Fruit fly (Drosophila melanogaster): Measurements from ENCODE around the gene S6KL.

DNA sequence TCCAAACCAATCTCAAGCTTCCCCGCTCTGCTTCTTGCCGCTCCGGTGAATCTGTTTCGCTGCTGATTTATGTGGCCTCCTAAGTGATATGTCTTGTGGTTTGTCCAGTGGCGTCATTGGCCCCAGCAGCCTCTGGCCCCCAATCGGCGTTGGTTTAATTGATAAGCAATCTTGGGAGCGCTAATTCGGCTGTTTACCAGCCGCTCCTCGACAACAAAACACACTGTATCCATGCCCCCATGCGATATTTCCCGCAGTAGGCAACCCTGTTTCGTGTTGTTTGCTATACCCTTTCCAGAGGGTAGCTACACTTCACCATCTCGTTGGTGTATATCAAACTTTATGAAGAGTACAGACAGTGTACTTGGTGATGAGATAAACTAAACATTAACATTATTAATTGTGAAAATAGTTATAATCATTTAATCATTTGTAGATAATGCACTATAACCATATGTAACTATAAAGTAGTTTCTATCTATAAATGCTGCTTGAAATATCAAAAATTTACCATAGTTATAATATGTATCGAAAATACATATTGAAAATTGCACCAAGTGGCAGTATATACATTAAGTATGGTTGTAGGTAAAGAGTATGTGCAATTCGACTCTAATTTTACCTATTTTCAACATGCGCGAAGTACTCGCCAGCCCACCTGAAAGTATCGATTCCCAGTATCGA lies 60.2 kb downstream of the S6KL start, which contains the start of gene shop:
- TF ChIP-seq pan (optimal IDR thresholded peaks at IDR 0.05) (no peak), Myc (optimal IDR thresholded peaks at IDR 0.05) (no peak), foxo (GFP tag; optimal IDR thresholded peaks at IDR 0.05) (peak in 1 of 2 experiments; percentile 88), lola (GFP tag; optimal IDR thresholded peaks at IDR 0.05) (no peak), psq (GFP tag; optimal IDR thresholded peaks at IDR 0.05) (peak; percentile 81), sv (GFP tag; optimal IDR thresholded peaks at IDR 0.05) (peak; percentile 77), h (GFP tag; optimal IDR thresholded peaks at IDR 0.05) (peak; percentile 81)
